Fruit fly (Drosophila melanogaster) whole organism, embryonic: ENCODE data around the gene CG31125.
A peak's percentile ranks its signal among the peaks of the same experiment; 100 is the strongest.

ENCODE experiments used
- Atf-2 ChIP-seq: fragments of 200-800 bp; sonication (Bioruptor generic); optimal IDR thresholded peaks from 2 replicates; lab custom pipeline; 2016; ENCODE audit warnings: missing biosample characterization, missing genetic modification characterization
- BEAF-32 ChIP-seq: fragments of 200-800 bp; sonication (Bioruptor generic); optimal IDR thresholded peaks from 3 replicates; lab custom pipeline; 2017; ENCODE audit warnings: missing biosample characterization, missing genetic modification characterization, mild to moderate bottlenecking, moderate library complexity, missing genetic modification reagents
- CG10366 ChIP-seq: fragments of 200-800 bp; sonication (Bioruptor generic); IDR thresholded peaks from 2 replicates; pipeline ENCODE4 v1.3.6; 2022; ENCODE audit warnings: missing biosample characterization, missing genetic modification characterization
- CG12299 ChIP-seq: fragments of 200-800 bp; sonication (Bioruptor generic); optimal IDR thresholded peaks from 2 replicates; lab custom pipeline; 2018; ENCODE audit warnings: missing biosample characterization, mild to moderate bottlenecking, missing genetic modification characterization
- CG1603 ChIP-seq: fragments of 200-800 bp; sonication (Bioruptor generic); optimal IDR thresholded peaks from 2 replicates; lab custom pipeline; 2019; ENCODE audit warnings: missing biosample characterization, mild to moderate bottlenecking, missing genetic modification characterization, moderate library complexity
- CG18619 ChIP-seq: fragments of 200-800 bp; sonication (Bioruptor generic); optimal IDR thresholded peaks from 3 replicates; lab custom pipeline; 2017; ENCODE audit warnings: missing biosample characterization, mild to moderate bottlenecking, missing genetic modification characterization
- CG2199 ChIP-seq: fragments of 200-800 bp; sonication (Bioruptor generic); IDR thresholded peaks from 3 replicates; pipeline ENCODE4 v1.3.6; 2022; ENCODE audit warnings: missing biosample characterization, missing genetic modification characterization
- CG2202 ChIP-seq: fragments of 200-800 bp; sonication (Bioruptor generic); optimal IDR thresholded peaks from 2 replicates; lab custom pipeline; 2018; ENCODE audit warnings: missing biosample characterization, mild to moderate bottlenecking, missing genetic modification characterization
- CG2678 ChIP-seq: fragments of 200-800 bp; sonication (Bioruptor generic); optimal IDR thresholded peaks from 3 replicates; lab custom pipeline; 2019; ENCODE audit warnings: missing biosample characterization, mild to moderate bottlenecking, missing genetic modification characterization, moderate library complexity
- CG2875 ChIP-seq: fragments of 200-800 bp; sonication (Bioruptor generic); optimal IDR thresholded peaks from 2 replicates; lab custom pipeline; 2017; ENCODE audit warnings: missing biosample characterization, mild to moderate bottlenecking, missing genetic modification characterization, missing genetic modification reagents
- CG33213 ChIP-seq: fragments of 200-800 bp; sonication (Bioruptor generic); optimal IDR thresholded peaks from 3 replicates; lab custom pipeline; 2016; ENCODE audit warnings: missing biosample characterization, missing genetic modification characterization
- CG4282 ChIP-seq: fragments of 200-800 bp; sonication (Bioruptor generic); optimal IDR thresholded peaks from 2 replicates; lab custom pipeline; 2016; ENCODE audit warnings: missing biosample characterization, missing genetic modification characterization
- CG43689 ChIP-seq: fragments of 200-800 bp; sonication (Bioruptor generic); IDR thresholded peaks from 2 replicates; pipeline ENCODE4 v1.3.6; 2022; ENCODE audit warnings: missing biosample characterization, missing genetic modification characterization
- CG5245 ChIP-seq: fragments of 200-800 bp; sonication (Bioruptor generic); optimal IDR thresholded peaks from 3 replicates; lab custom pipeline; 2016; ENCODE audit warnings: missing biosample characterization, missing genetic modification characterization
- CG6683 ChIP-seq: fragments of 200-800 bp; sonication (Bioruptor generic); optimal IDR thresholded peaks from 2 replicates; lab custom pipeline; 2017; ENCODE audit warnings: missing biosample characterization, mild to moderate bottlenecking, missing genetic modification characterization, missing genetic modification reagents
- CG7357 ChIP-seq: fragments of 200-800 bp; sonication (Bioruptor generic); IDR thresholded peaks from 3 replicates; pipeline ENCODE4 v1.3.6; 2022; ENCODE audit warnings: missing biosample characterization, missing genetic modification characterization
- CG7839 ChIP-seq: fragments of 200-800 bp; sonication (Bioruptor generic); optimal IDR thresholded peaks from 3 replicates; lab custom pipeline; 2018; ENCODE audit warnings: missing biosample characterization, mild to moderate bottlenecking, missing genetic modification characterization, moderate library complexity
- CrebB ChIP-seq: fragments of 200-800 bp; sonication (Bioruptor generic); optimal IDR thresholded peaks from 3 replicates; lab custom pipeline; 2018; ENCODE audit warnings: missing biosample characterization, mild to moderate bottlenecking, missing genetic modification characterization
- Dp ChIP-seq: fragments of 200-800 bp; sonication (Bioruptor generic); optimal IDR thresholded peaks from 2 replicates; lab custom pipeline; 2018; ENCODE audit warnings: missing biosample characterization, mild to moderate bottlenecking, missing genetic modification characterization, moderate library complexity
- Dref ChIP-seq: fragments of 200-800 bp; sonication (Bioruptor generic); IDR thresholded peaks from 2 replicates; pipeline ENCODE4 v1.3.6; 2022; ENCODE audit warnings: missing biosample characterization, missing genetic modification characterization
- Ets97D ChIP-seq: fragments of 200-800 bp; sonication (Bioruptor generic); optimal IDR thresholded peaks from 3 replicates; lab custom pipeline; 2016; ENCODE audit warnings: missing biosample characterization, missing genetic modification characterization
- Hand ChIP-seq: fragments of 200-800 bp; sonication (Bioruptor generic); optimal IDR thresholded peaks from 2 replicates; lab custom pipeline; 2017; ENCODE audit warnings: mild to moderate bottlenecking, missing biosample characterization, missing genetic modification reagents, missing genetic modification characterization
- Hr78 ChIP-seq, 2 experiments: fragments of 200-800 bp in 1 of 2; fragments of >200 bp in 1 of 2; sonication (Bioruptor generic) in 1 of 2; optimal IDR thresholded peaks; 2 replicates each; lab custom pipeline; 2017 to 2019; ENCODE audit warnings: missing biosample characterization in 2 of 2, missing genetic modification characterization in 2 of 2, mild to moderate bottlenecking in 1 of 2, moderate library complexity in 1 of 2
- MBD-R2 ChIP-seq: fragments of 200-800 bp; sonication (Bioruptor generic); IDR thresholded peaks from 2 replicates; pipeline ENCODE4 v1.3.6; 2022; ENCODE audit warnings: missing biosample characterization, missing genetic modification characterization
- Side ChIP-seq: fragments of 200-800 bp; sonication (Bioruptor generic); optimal IDR thresholded peaks from 2 replicates; lab custom pipeline; 2016; ENCODE audit warnings: missing biosample characterization, missing genetic modification characterization
- YL-1 ChIP-seq: fragments of 200-800 bp; sonication (Bioruptor generic); optimal IDR thresholded peaks from 3 replicates; lab custom pipeline; 2017; ENCODE audit warnings: missing biosample characterization, mild to moderate bottlenecking, missing genetic modification characterization
- aop ChIP-seq: fragments of 200-800 bp; sonication (Bioruptor generic); IDR thresholded peaks from 2 replicates; pipeline ENCODE4 v1.3.6; 2022; ENCODE audit warnings: missing biosample characterization, missing genetic modification characterization
- bab2 ChIP-seq: fragments of 200-800 bp; sonication (Bioruptor generic); optimal IDR thresholded peaks from 2 replicates; lab custom pipeline; 2016; ENCODE audit warnings: missing biosample characterization, missing genetic modification characterization
- bigmax ChIP-seq: fragments of 200-800 bp; sonication (Bioruptor generic); optimal IDR thresholded peaks from 2 replicates; lab custom pipeline; 2018; ENCODE audit warnings: missing biosample characterization, mild to moderate bottlenecking, missing genetic modification characterization
- dati ChIP-seq: fragments of 200-800 bp; sonication (Bioruptor generic); IDR thresholded peaks from 2 replicates; pipeline ENCODE4 v1.3.6; 2022; ENCODE audit warnings: missing biosample characterization, missing genetic modification characterization
- dpn ChIP-seq, 2 experiments: fragments of 200-800 bp; sonication (Bioruptor generic); optimal IDR thresholded peaks; 3 replicates each; lab custom pipeline; 2016; ENCODE audit warnings: missing biosample characterization in 2 of 2, missing genetic modification characterization in 2 of 2
- exex ChIP-seq: fragments of 200-800 bp; sonication (Bioruptor generic); optimal IDR thresholded peaks from 4 replicates; lab custom pipeline; 2018; ENCODE audit warnings: missing biosample characterization, mild to moderate bottlenecking, missing genetic modification characterization, moderate library complexity
- fd64A ChIP-seq: fragments of 200-800 bp; sonication (Bioruptor generic); optimal IDR thresholded peaks from 3 replicates; lab custom pipeline; 2018; ENCODE audit warnings: missing biosample characterization, mild to moderate bottlenecking, missing genetic modification characterization
- fd96Cb ChIP-seq: fragments of 200-800 bp; sonication (Bioruptor generic); optimal IDR thresholded peaks from 2 replicates; lab custom pipeline; 2018; ENCODE audit warnings: missing biosample characterization, mild to moderate bottlenecking, missing genetic modification characterization, moderate library complexity
- gcm2 ChIP-seq: fragments of 200-800 bp; sonication (Bioruptor generic); optimal IDR thresholded peaks from 2 replicates; lab custom pipeline; 2016; ENCODE audit warnings: missing biosample characterization, missing genetic modification characterization
- gem ChIP-seq: fragments of 200-800 bp; sonication (Bioruptor generic); optimal IDR thresholded peaks from 2 replicates; lab custom pipeline; 2019; ENCODE audit warnings: missing biosample characterization, mild to moderate bottlenecking, missing genetic modification characterization, moderate library complexity
- hbn ChIP-seq: fragments of 200-800 bp; sonication (Bioruptor generic); IDR thresholded peaks from 2 replicates; pipeline ENCODE4 v1.3.6; 2022; ENCODE audit warnings: missing biosample characterization, missing genetic modification characterization; ENCODE audit not compliant: partially characterized antibody
- hkb ChIP-seq, 2 experiments: fragments of 200-800 bp in 1 of 2; fragments of >200 bp in 1 of 2; sonication (Bioruptor generic) in 1 of 2; IDR thresholded peaks in 1 of 2; optimal IDR thresholded peaks in 1 of 2; 2 replicates each; pipeline versions ENCODE4 v1.3.6 to Lab custom; 2017 to 2022; ENCODE audit warnings: missing biosample characterization in 1 of 2, missing genetic modification characterization in 1 of 2
- klu ChIP-seq: fragments of 200-800 bp; sonication (Bioruptor generic); IDR thresholded peaks from 2 replicates; pipeline ENCODE4 v1.3.6; 2022; ENCODE audit warnings: missing biosample characterization, missing genetic modification characterization
- mld ChIP-seq: fragments of 200-800 bp; sonication (Bioruptor generic); IDR thresholded peaks from 3 replicates; pipeline ENCODE4 v1.3.6; 2022; ENCODE audit warnings: missing biosample characterization, missing genetic modification characterization; ENCODE audit not compliant: partially characterized antibody
- nerfin-1 ChIP-seq: fragments of 200-800 bp; sonication (Bioruptor generic); optimal IDR thresholded peaks from 3 replicates; lab custom pipeline; 2019; ENCODE audit warnings: missing biosample characterization, mild to moderate bottlenecking, missing genetic modification characterization, moderate library complexity
- pros ChIP-seq: fragments of 200-800 bp; sonication (Bioruptor generic); optimal IDR thresholded peaks from 3 replicates; lab custom pipeline; 2019; ENCODE audit warnings: missing biosample characterization, mild to moderate bottlenecking, missing genetic modification characterization, moderate library complexity
- rib ChIP-seq: fragments of 200-800 bp; sonication (Bioruptor generic); IDR thresholded peaks from 2 replicates; pipeline ENCODE4 v1.3.6; 2022; ENCODE audit warnings: missing biosample characterization, missing genetic modification characterization
- row ChIP-seq: fragments of 200-800 bp; sonication (Bioruptor generic); IDR thresholded peaks from 3 replicates; pipeline ENCODE4 v1.3.6; 2022; ENCODE audit warnings: missing biosample characterization, missing genetic modification characterization
- shn ChIP-seq: fragments of 200-800 bp; sonication (Bioruptor generic); optimal IDR thresholded peaks from 3 replicates; lab custom pipeline; 2016; ENCODE audit warnings: missing biosample characterization, missing genetic modification characterization
- tll ChIP-seq, 2 experiments: fragments of 200-800 bp in 1 of 2; fragments of >200 bp in 1 of 2; sonication (Bioruptor generic) in 1 of 2; optimal IDR thresholded peaks; 2 replicates each; lab custom pipeline; 2017 to 2019; ENCODE audit warnings: missing biosample characterization in 2 of 2, missing genetic modification characterization in 2 of 2, mild to moderate bottlenecking in 1 of 2, moderate library complexity in 1 of 2
- unc-4 ChIP-seq: fragments of 200-800 bp; sonication (Bioruptor generic); IDR thresholded peaks from 2 replicates; pipeline ENCODE4 v1.3.6; 2022; ENCODE audit warnings: missing biosample characterization, missing genetic modification characterization; ENCODE audit not compliant: partially characterized antibody
- usp ChIP-seq: fragments of >200 bp; optimal IDR thresholded peaks from 2 replicates; lab custom pipeline; 2017; ENCODE audit warnings: missing biosample characterization, missing genetic modification characterization
- wor ChIP-seq: fragments of 200-800 bp; sonication (Bioruptor generic); IDR thresholded peaks from 2 replicates; pipeline ENCODE4 v1.3.6; 2022; ENCODE audit warnings: missing biosample characterization, missing genetic modification characterization
- yki ChIP-seq: fragments of >200 bp; optimal IDR thresholded peaks from 3 replicates; lab custom pipeline; 2018

The CG31125 gene

DNA sequence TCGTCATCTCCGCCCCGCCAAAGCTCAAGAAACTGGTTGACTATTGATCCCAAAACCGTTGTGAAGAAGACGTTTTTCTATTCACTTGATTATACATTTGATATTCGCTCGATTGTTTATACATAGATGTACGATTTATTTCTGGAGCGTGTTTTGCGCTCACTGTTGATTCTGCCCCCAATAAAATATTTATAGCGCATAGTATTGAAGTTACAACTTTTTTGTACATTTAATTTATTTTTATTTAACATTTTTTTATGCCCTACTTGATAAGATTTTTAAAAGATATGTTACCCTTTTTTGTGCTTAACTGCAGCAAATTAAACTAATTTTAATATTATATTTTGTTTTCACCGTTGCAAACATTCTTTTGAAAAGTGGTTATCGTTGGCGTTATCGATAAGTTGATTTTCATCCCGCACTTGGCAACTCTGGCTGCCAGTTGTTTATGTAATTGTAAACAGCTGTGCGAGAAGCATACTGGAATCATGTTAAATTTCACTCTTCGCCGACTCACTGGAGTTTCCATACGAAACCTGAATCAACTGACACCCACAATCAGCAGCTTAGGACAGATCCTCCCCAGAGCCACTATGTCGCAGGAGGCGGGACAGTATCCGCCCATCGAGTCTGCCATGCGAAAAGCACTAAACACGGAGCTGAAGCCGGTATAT, 4.7 kb upstream of the CG31125 start, which contains the start of gene CG31126 (continued):
- TF ChIP-seq exex (tag; lab: Kevin White, UChicago) (no peak), bigmax (no peak), aop (no peak), CG2678 (no peak), Hr78 (GFP tag; optimal IDR thresholded peaks at IDR 0.05; lab: Kevin White, UChicago) (no peak), Side (GFP tag; lab: Kevin White, UChicago) (no peak), fd64A (GFP tag; lab: Kevin White, UChicago) (no peak), CG5245 (GFP tag; lab: Kevin White, UChicago) (no peak), CG6683 (GFP tag; lab: Kevin White, UChicago) (no peak), gcm2 (GFP tag; lab: Kevin White, UChicago) (no peak), yki (no peak), gem (tag; lab: Kevin White, UChicago) (no peak), CG7357 (no peak), unc-4 (GFP tag; lab: Robert Waterston, UW) (peak; percentile 58), CrebB (tag; lab: Kevin White, UChicago) (no peak), usp (no peak), CG18619 (GFP tag; lab: Kevin White, UChicago) (no peak), CG2875 (GFP tag; lab: Kevin White, UChicago) (no peak), pros (no peak), tll (GFP tag; optimal IDR thresholded peaks at IDR 0.05; lab: Kevin White, UChicago) (no peak), hkb (optimal IDR thresholded peaks at IDR 0.05; lab: Kevin White, UChicago) (no peak), hkb (GFP tag; IDR thresholded peaks at IDR 0.05; lab: Robert Waterston, UW) (no peak), bab2 (GFP tag; lab: Kevin White, UChicago) (no peak), CG43689 (GFP tag; lab: Robert Waterston, UW) (no peak), wor (GFP tag; lab: Robert Waterston, UW) (no peak), dati (GFP tag; lab: Robert Waterston, UW) (no peak), hbn (GFP tag; lab: Robert Waterston, UW) (peak; percentile 65), Ets97D (no peak), shn (GFP tag; lab: Kevin White, UChicago) (no peak), klu (no peak), row (GFP tag; lab: Robert Waterston, UW) (peak; percentile 16; the same call in 1 of the 3 replicates), CG1603 (tag; lab: Kevin White, UChicago) (no peak), CG33213 (GFP tag; lab: Kevin White, UChicago) (no peak), CG10366 (GFP tag; lab: Robert Waterston, UW) (no peak), nerfin-1 (tag; lab: Kevin White, UChicago) (no peak), fd96Cb (tag; lab: Kevin White, UChicago) (no peak), Hand (GFP tag; lab: Kevin White, UChicago) (no peak), Dref (GFP tag; lab: Robert Waterston, UW) (peak; percentile 85), Dp (GFP tag; lab: Kevin White, UChicago) (peak; percentile 53), CG4282 (GFP tag; lab: Kevin White, UChicago) (no peak), CG7839 (tag; lab: Kevin White, UChicago) (no peak), CG2202 (tag; lab: Kevin White, UChicago) (no peak), CG2199 (GFP tag; lab: Robert Waterston, UW) (no peak), rib (GFP tag; lab: Robert Waterston, UW) (no peak), mld (GFP tag; lab: Robert Waterston, UW) (no peak), Atf-2 (GFP tag; lab: Kevin White, UChicago) (no peak), CG12299 (tag; lab: Kevin White, UChicago) (no peak), MBD-R2 (GFP tag; lab: Robert Waterston, UW) (peak; percentile 95), dpn (GFP tag; optimal IDR thresholded peaks at IDR 0.05; lab: Kevin White, UChicago) (no peak), YL-1 (peak; percentile 68), BEAF-32 (GFP tag; lab: Kevin White, UChicago) (peak; percentile 48)
